Fruit fly (Drosophila melanogaster) whole organism, embryonic: ENCODE results near the gene CG14537.

ENCODE experiments used
- Ada2b ChIP-seq: fragments of 200-800 bp; sonication (Bioruptor generic); IDR thresholded peaks from 2 replicates; pipeline ENCODE4 v1.3.6; 2022; ENCODE audit warnings: missing biosample characterization, missing genetic modification characterization
- Atf6 ChIP-seq: fragments of 200-800 bp; sonication (Bioruptor generic); IDR thresholded peaks from 2 replicates; pipeline ENCODE4 v1.3.6; 2022; ENCODE audit warnings: missing biosample characterization, missing genetic modification characterization
- CG12071 ChIP-seq: fragments of 200-800 bp; sonication (Bioruptor generic); optimal IDR thresholded peaks from 3 replicates; lab custom pipeline; 2018; ENCODE audit warnings: missing biosample characterization, mild to moderate bottlenecking, missing genetic modification characterization
- CG12219 ChIP-seq: fragments of 200-800 bp; sonication (Bioruptor generic); optimal IDR thresholded peaks from 3 replicates; lab custom pipeline; 2018; ENCODE audit warnings: missing biosample characterization, mild to moderate bottlenecking, missing genetic modification characterization
- CG12769 ChIP-seq: fragments of 200-800 bp; sonication (Bioruptor generic); optimal IDR thresholded peaks from 2 replicates; lab custom pipeline; 2019; ENCODE audit warnings: missing biosample characterization, mild to moderate bottlenecking, missing genetic modification characterization, moderate library complexity
- CG13287 ChIP-seq: fragments of 200-800 bp; sonication (Bioruptor generic); IDR thresholded peaks from 2 replicates; pipeline ENCODE4 v1.3.6; 2022; ENCODE audit warnings: missing biosample characterization, missing genetic modification characterization; ENCODE audit not compliant: partially characterized antibody
- CG2116 ChIP-seq: fragments of 200-800 bp; sonication (Bioruptor generic); optimal IDR thresholded peaks from 3 replicates; lab custom pipeline; 2018; ENCODE audit warnings: missing biosample characterization, mild to moderate bottlenecking, missing genetic modification characterization
- CG2199 ChIP-seq: fragments of 200-800 bp; sonication (Bioruptor generic); IDR thresholded peaks from 3 replicates; pipeline ENCODE4 v1.3.6; 2022; ENCODE audit warnings: missing biosample characterization, missing genetic modification characterization
- CG3995 ChIP-seq: fragments of 200-800 bp; sonication (Bioruptor generic); optimal IDR thresholded peaks from 3 replicates; lab custom pipeline; 2016; ENCODE audit warnings: missing biosample characterization, missing genetic modification characterization
- CG42726 ChIP-seq: fragments of 200-800 bp; sonication (Bioruptor generic); IDR thresholded peaks from 2 replicates; pipeline ENCODE4 v1.3.6; 2022; ENCODE audit warnings: missing biosample characterization, missing genetic modification characterization; ENCODE audit not compliant: partially characterized antibody
- CG7963 ChIP-seq: fragments of 200-800 bp; sonication (Bioruptor generic); IDR thresholded peaks from 3 replicates; pipeline ENCODE4 v1.3.6; 2022; ENCODE audit warnings: missing biosample characterization, missing genetic modification characterization; ENCODE audit not compliant: partially characterized antibody
- CG8388 ChIP-seq: fragments of 200-800 bp; sonication (Bioruptor generic); optimal IDR thresholded peaks from 2 replicates; lab custom pipeline; 2019; ENCODE audit warnings: missing biosample characterization, mild to moderate bottlenecking, missing genetic modification characterization, moderate library complexity
- CG8924 ChIP-seq: fragments of 200-800 bp; optimal IDR thresholded peaks from 3 replicates; lab custom pipeline; 2019; ENCODE audit warnings: missing biosample characterization, mild to moderate bottlenecking, missing genetic modification characterization, moderate library complexity
- CG9797 ChIP-seq: fragments of 200-800 bp; sonication (Bioruptor generic); optimal IDR thresholded peaks from 3 replicates; lab custom pipeline; 2018; ENCODE audit warnings: missing biosample characterization, mild to moderate bottlenecking, missing genetic modification characterization
- CHES-1-like ChIP-seq: fragments of 200-800 bp; sonication (Bioruptor generic); optimal IDR thresholded peaks from 2 replicates; lab custom pipeline; 2016; ENCODE audit warnings: missing biosample characterization, missing genetic modification characterization
- Dfd ChIP-seq, 2 experiments: fragments of >200 bp; optimal IDR thresholded peaks; 2 replicates each; lab custom pipeline; 2017; ENCODE audit warnings: missing biosample characterization in 2 of 2, missing genetic modification characterization in 2 of 2
- Dip3 ChIP-seq: fragments of 200-800 bp; sonication (Bioruptor generic); optimal IDR thresholded peaks from 3 replicates; lab custom pipeline; 2016; ENCODE audit warnings: missing biosample characterization, missing genetic modification characterization
- Dll ChIP-seq: fragments of 200-800 bp; sonication (Bioruptor generic); IDR thresholded peaks from 4 replicates; pipeline ENCODE4 v1.3.6; 2022; ENCODE audit warnings: missing biosample characterization, missing genetic modification characterization; ENCODE audit not compliant: partially characterized antibody
- Dp ChIP-seq: fragments of 200-800 bp; sonication (Bioruptor generic); optimal IDR thresholded peaks from 2 replicates; lab custom pipeline; 2018; ENCODE audit warnings: missing biosample characterization, mild to moderate bottlenecking, missing genetic modification characterization, moderate library complexity
- Dref ChIP-seq: fragments of 200-800 bp; sonication (Bioruptor generic); IDR thresholded peaks from 2 replicates; pipeline ENCODE4 v1.3.6; 2022; ENCODE audit warnings: missing biosample characterization, missing genetic modification characterization
- Gug ChIP-seq: fragments of 200-800 bp; sonication (Bioruptor generic); IDR thresholded peaks from 4 replicates; pipeline ENCODE4 v1.3.6; 2022; ENCODE audit warnings: missing biosample characterization, missing genetic modification characterization
- HmgD ChIP-seq: fragments of 200-800 bp; sonication (Bioruptor generic); optimal IDR thresholded peaks from 3 replicates; lab custom pipeline; 2016; ENCODE audit warnings: missing biosample characterization, missing genetic modification characterization
- HmgZ ChIP-seq: fragments of 200-800 bp; sonication (Bioruptor generic); optimal IDR thresholded peaks from 2 replicates; lab custom pipeline; 2018; ENCODE audit warnings: missing biosample characterization, mild to moderate bottlenecking, missing genetic modification characterization
- MBD-R2 ChIP-seq: fragments of 200-800 bp; sonication (Bioruptor generic); IDR thresholded peaks from 2 replicates; pipeline ENCODE4 v1.3.6; 2022; ENCODE audit warnings: missing biosample characterization, missing genetic modification characterization
- MESR4 ChIP-seq: fragments of 200-800 bp; sonication (Bioruptor generic); optimal IDR thresholded peaks from 2 replicates; lab custom pipeline; 2018; ENCODE audit warnings: missing biosample characterization, mild to moderate bottlenecking, missing genetic modification characterization, moderate library complexity
- Max ChIP-seq: fragments of 200-800 bp; sonication (Bioruptor generic); optimal IDR thresholded peaks from 2 replicates; lab custom pipeline; 2016; ENCODE audit warnings: missing biosample characterization, mild to moderate bottlenecking, missing genetic modification characterization
- Med ChIP-seq: fragments of 200-800 bp; sonication (Bioruptor generic); peaks from one replicate; lab custom pipeline; 2016; ENCODE audit warnings: missing biosample characterization, missing genetic modification characterization, mild to moderate bottlenecking, inconsistent platforms, moderate library complexity
- NFAT ChIP-seq: fragments of 200-800 bp; sonication (Bioruptor generic); IDR thresholded peaks from 2 replicates; pipeline ENCODE4 v1.3.6; 2022; ENCODE audit warnings: missing biosample characterization, missing genetic modification characterization
- Oaz ChIP-seq: fragments of 200-800 bp; sonication (Bioruptor generic); IDR thresholded peaks from 2 replicates; pipeline ENCODE4 v1.3.6; 2022; ENCODE audit warnings: missing biosample characterization, missing genetic modification characterization
- Opbp ChIP-seq: fragments of 200-800 bp; sonication (Bioruptor generic); IDR thresholded peaks from 3 replicates; pipeline ENCODE4 v1.3.6; 2022; ENCODE audit warnings: missing biosample characterization, missing genetic modification characterization; ENCODE audit not compliant: partially characterized antibody
- Scr ChIP-seq: fragments of 200-800 bp; sonication (Bioruptor generic); IDR thresholded peaks from 2 replicates; pipeline ENCODE4 v1.3.6; 2022; ENCODE audit warnings: missing biosample characterization, missing genetic modification characterization; ENCODE audit not compliant: partially characterized antibody
- Sry-δ ChIP-seq: fragments of 200-800 bp; sonication (Bioruptor generic); optimal IDR thresholded peaks from 2 replicates; lab custom pipeline; 2016; ENCODE audit warnings: missing biosample characterization, missing genetic modification characterization
- ap ChIP-seq: fragments of 200-800 bp; sonication (Bioruptor generic); IDR thresholded peaks from 2 replicates; pipeline ENCODE4 v1.3.6; 2022; ENCODE audit warnings: missing biosample characterization, missing genetic modification characterization
- ara ChIP-seq: fragments of 200-800 bp; sonication (Bioruptor generic); IDR thresholded peaks from 2 replicates; pipeline ENCODE4 v1.3.6; 2022; ENCODE audit warnings: missing biosample characterization, missing genetic modification characterization
- cato ChIP-seq: fragments of 200-800 bp; sonication (Bioruptor generic); optimal IDR thresholded peaks from 2 replicates; lab custom pipeline; 2016; ENCODE audit warnings: missing biosample characterization, missing genetic modification characterization, borderline replicate concordance
- dm ChIP-seq: fragments of 200-800 bp; sonication (Bioruptor generic); optimal IDR thresholded peaks from 3 replicates; lab custom pipeline; 2016; ENCODE audit warnings: missing biosample characterization, missing genetic modification characterization
- dpn ChIP-seq, 2 experiments: fragments of 200-800 bp; sonication (Bioruptor generic); optimal IDR thresholded peaks; 3 replicates each; lab custom pipeline; 2016; ENCODE audit warnings: missing biosample characterization in 2 of 2, missing genetic modification characterization in 2 of 2
- exex ChIP-seq: fragments of 200-800 bp; sonication (Bioruptor generic); optimal IDR thresholded peaks from 4 replicates; lab custom pipeline; 2018; ENCODE audit warnings: missing biosample characterization, mild to moderate bottlenecking, missing genetic modification characterization, moderate library complexity
- hbn ChIP-seq: fragments of 200-800 bp; sonication (Bioruptor generic); IDR thresholded peaks from 2 replicates; pipeline ENCODE4 v1.3.6; 2022; ENCODE audit warnings: missing biosample characterization, missing genetic modification characterization; ENCODE audit not compliant: partially characterized antibody
- hkb ChIP-seq, 2 experiments: fragments of 200-800 bp in 1 of 2; fragments of >200 bp in 1 of 2; sonication (Bioruptor generic) in 1 of 2; IDR thresholded peaks in 1 of 2; optimal IDR thresholded peaks in 1 of 2; 2 replicates each; pipeline versions ENCODE4 v1.3.6 to Lab custom; 2017 to 2022; ENCODE audit warnings: missing biosample characterization in 1 of 2, missing genetic modification characterization in 1 of 2
- inv ChIP-seq: fragments of 200-800 bp; sonication (Bioruptor generic); IDR thresholded peaks from 2 replicates; pipeline ENCODE4 v1.3.6; 2022; ENCODE audit warnings: missing biosample characterization, missing genetic modification characterization; ENCODE audit not compliant: partially characterized antibody
- knrl ChIP-seq: fragments of 200-800 bp; sonication (Bioruptor generic); IDR thresholded peaks from 3 replicates; pipeline ENCODE4 v1.3.6; 2022; ENCODE audit warnings: missing biosample characterization, missing genetic modification characterization; ENCODE audit not compliant: partially characterized antibody
- mirr ChIP-seq: fragments of 200-800 bp; sonication (Bioruptor generic); optimal IDR thresholded peaks from 3 replicates; lab custom pipeline; 2018; ENCODE audit warnings: missing biosample characterization, mild to moderate bottlenecking, missing genetic modification characterization
- nerfin-2 ChIP-seq: fragments of 200-800 bp; sonication (Bioruptor generic); IDR thresholded peaks from 2 replicates; pipeline ENCODE4 v1.3.6; 2022; ENCODE audit warnings: missing biosample characterization, missing genetic modification characterization; ENCODE audit not compliant: partially characterized antibody
- repo ChIP-seq: fragments of 200-800 bp; sonication (Bioruptor generic); optimal IDR thresholded peaks from 2 replicates; lab custom pipeline; 2016; ENCODE audit warnings: missing biosample characterization, missing genetic modification characterization
- salm ChIP-seq: fragments of 200-800 bp; sonication (Bioruptor generic); optimal IDR thresholded peaks from 2 replicates; lab custom pipeline; 2018; ENCODE audit warnings: missing biosample characterization, mild to moderate bottlenecking, missing genetic modification characterization
- sens ChIP-seq: fragments of 200-800 bp; sonication (Bioruptor generic); peaks from one replicate; lab custom pipeline; 2016; ENCODE audit warnings: missing biosample characterization, missing genetic modification characterization
- vnd ChIP-seq: fragments of 200-800 bp; sonication (Bioruptor generic); IDR thresholded peaks from 3 replicates; pipeline ENCODE4 v1.3.6; 2022; ENCODE audit warnings: missing biosample characterization, missing genetic modification characterization; ENCODE audit not compliant: partially characterized antibody
- zen2 ChIP-seq: fragments of 200-800 bp; sonication (Bioruptor generic); IDR thresholded peaks from 3 replicates; pipeline ENCODE4 v1.3.6; 2022; ENCODE audit warnings: missing biosample characterization, missing genetic modification characterization; ENCODE audit not compliant: partially characterized antibody

CG14537 gene

DNA sequence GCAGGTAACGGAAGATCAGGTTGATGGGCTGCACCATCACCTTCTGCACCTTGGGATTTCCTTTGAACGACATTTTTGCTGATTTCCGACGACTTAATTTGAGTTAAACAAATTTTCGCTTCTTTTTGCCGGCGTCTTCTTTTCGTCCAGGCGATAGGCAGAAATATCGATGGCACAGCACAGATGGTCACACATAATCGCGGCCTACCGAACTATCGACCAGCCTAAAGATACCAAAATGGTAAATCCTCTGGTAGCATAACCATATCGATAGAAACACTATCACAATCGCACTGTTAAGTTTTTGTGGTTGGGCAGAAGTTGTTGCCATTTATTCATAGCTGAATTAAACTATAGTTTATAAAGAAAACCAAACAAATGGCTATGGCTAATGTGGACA is 45.0 kb downstream of the CG14537 start, which contains the start of the genes SmE and CG34132 (continued):
- no peak for TF ChIP-seq exex (tag; lab: Kevin White, UChicago)
- TF ChIP-seq Gug (GFP tag; lab: Robert Waterston, UW), result no peak; the same call in 3 of the 4 replicates
- TF ChIP-seq Max (GFP tag; lab: Kevin White, UChicago), result no peak
- peak; percentile 6 for TF ChIP-seq HmgD
- no peak for TF ChIP-seq mirr (GFP tag; lab: Kevin White, UChicago)
- peak in 1 of 2 experiments; percentile 3 for TF ChIP-seq dpn (GFP tag; optimal IDR thresholded peaks at IDR 0.05; lab: Kevin White, UChicago)
- no peak for TF ChIP-seq hkb (optimal IDR thresholded peaks at IDR 0.05; lab: Kevin White, UChicago)
- TF ChIP-seq hkb (GFP tag; IDR thresholded peaks at IDR 0.05; lab: Robert Waterston, UW), result no peak
- peak; percentile 2 for TF ChIP-seq Med (GFP tag; lab: Kevin White, UChicago)
- no peak for TF ChIP-seq ap (GFP tag; lab: Robert Waterston, UW)
- TF ChIP-seq Oaz (GFP tag; lab: Robert Waterston, UW), result no peak
- peak; percentile 87 for TF ChIP-seq Dll (GFP tag; lab: Robert Waterston, UW)
- TF ChIP-seq sens (GFP tag; lab: Kevin White, UChicago), result no peak
- no peak for TF ChIP-seq Atf6
- peak; percentile 98 for TF ChIP-seq Opbp (GFP tag; lab: Robert Waterston, UW)
- no peak for TF ChIP-seq cato (GFP tag; lab: Kevin White, UChicago)
- peak; percentile 97 for TF ChIP-seq inv (GFP tag; lab: Robert Waterston, UW)
- TF ChIP-seq nerfin-2 (GFP tag; lab: Robert Waterston, UW), result peak; percentile 91
- peak; percentile 90 for TF ChIP-seq CG3995
- no peak for TF ChIP-seq CG8924 (tag; lab: Kevin White, UChicago)
- peak; percentile 97 for TF ChIP-seq Dref (GFP tag; lab: Robert Waterston, UW)
- TF ChIP-seq CG9797 (GFP tag; lab: Kevin White, UChicago), result peak; percentile 73
- TF ChIP-seq Dip3 (GFP tag; lab: Kevin White, UChicago), result no peak
- no peak for TF ChIP-seq Ada2b (GFP tag; lab: Robert Waterston, UW)
- TF ChIP-seq CG2116 (GFP tag; lab: Kevin White, UChicago), result peak; percentile 34
- TF ChIP-seq CG8388 (GFP tag; lab: Kevin White, UChicago), result no peak
- no peak for TF ChIP-seq repo (GFP tag; lab: Kevin White, UChicago)
- peak; percentile 96 for TF ChIP-seq knrl (GFP tag; lab: Robert Waterston, UW)
- 0 out of 2 replicates have a peak, but pooled peaks have one; percentile 16 for TF ChIP-seq NFAT
- peak; percentile 94 for TF ChIP-seq hbn (GFP tag; lab: Robert Waterston, UW)
- TF ChIP-seq CG2199 (GFP tag; lab: Robert Waterston, UW), result 0 out of 3 replicates have a peak, but pooled peaks have one; percentile 36
- TF ChIP-seq zen2 (GFP tag; lab: Robert Waterston, UW), result peak; percentile 94
- peak; percentile 99 for TF ChIP-seq CG42726
- peak; percentile 92 for TF ChIP-seq Scr (GFP tag; lab: Robert Waterston, UW)
- TF ChIP-seq Dfd (GFP tag; optimal IDR thresholded peaks at IDR 0.05; lab: Kevin White, UChicago), result no peak
- no peak for TF ChIP-seq salm
- TF ChIP-seq MESR4 (GFP tag; lab: Kevin White, UChicago), result peak; percentile 66
- no peak for TF ChIP-seq ara (GFP tag; lab: Robert Waterston, UW)
- no peak for TF ChIP-seq CG12769 (tag; lab: Kevin White, UChicago)
- TF ChIP-seq CG12071 (GFP tag; lab: Kevin White, UChicago), result no peak
- peak; percentile 37 for TF ChIP-seq CHES-1-like (GFP tag; lab: Kevin White, UChicago)
- peak; percentile 31 for TF ChIP-seq dm (GFP tag; lab: Kevin White, UChicago)
- TF ChIP-seq Dp (GFP tag; lab: Kevin White, UChicago), result peak; percentile 56
- TF ChIP-seq CG12219, result no peak
- TF ChIP-seq MBD-R2 (GFP tag; lab: Robert Waterston, UW), result peak; percentile 84
- peak; percentile 95 for TF ChIP-seq vnd (GFP tag; lab: Robert Waterston, UW)
- TF ChIP-seq CG7963 (GFP tag; lab: Robert Waterston, UW), result peak; percentile 98
- TF ChIP-seq HmgZ (tag; lab: Kevin White, UChicago), result peak; percentile 53
- TF ChIP-seq Sry-δ (GFP tag; lab: Kevin White, UChicago), result peak; percentile 79
- peak; percentile 94 for TF ChIP-seq CG13287 (GFP tag; lab: Robert Waterston, UW)
